Worm (Caenorhabditis elegans): ENCODE measurements around the gene oac-2.

oac-2 gene

DNA sequence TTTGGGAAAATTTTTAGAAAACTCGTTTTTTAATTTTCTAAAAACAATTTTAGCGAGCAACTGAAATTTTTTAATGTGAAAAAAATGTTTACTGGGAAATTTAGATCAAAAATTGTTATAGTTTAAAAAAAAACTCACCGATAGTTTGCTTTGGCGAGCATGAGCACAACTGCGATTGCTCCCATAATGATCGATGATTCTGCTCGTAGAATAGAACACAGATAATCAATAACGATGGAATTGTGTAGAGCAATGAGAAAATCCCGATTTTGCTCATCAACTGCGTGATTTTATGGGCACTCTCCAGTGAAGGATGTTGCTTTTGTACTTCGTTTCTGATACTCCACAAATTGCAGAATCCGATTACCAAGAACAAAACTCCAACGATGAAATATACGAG lies 32.3 kb downstream of the oac-2 start:
- TF ChIP-seq tra-4 (tag; optimal IDR thresholded peaks at IDR 0.05) (no peak), B0310.2 (tag; optimal IDR thresholded peaks at IDR 0.05) (no peak), F13C5.2 (tag; optimal IDR thresholded peaks at IDR 0.05) (no peak), pes-1 (GFP tag; IDR thresholded peaks at IDR 0.05) (no peak), flt-1 (GFP tag; IDR thresholded peaks at IDR 0.05) (no peak), scrt-1 (GFP tag; IDR thresholded peaks at IDR 0.05) (no peak), ceh-13 (GFP tag; optimal IDR thresholded peaks at IDR 0.05) (no peak)

DNA sequence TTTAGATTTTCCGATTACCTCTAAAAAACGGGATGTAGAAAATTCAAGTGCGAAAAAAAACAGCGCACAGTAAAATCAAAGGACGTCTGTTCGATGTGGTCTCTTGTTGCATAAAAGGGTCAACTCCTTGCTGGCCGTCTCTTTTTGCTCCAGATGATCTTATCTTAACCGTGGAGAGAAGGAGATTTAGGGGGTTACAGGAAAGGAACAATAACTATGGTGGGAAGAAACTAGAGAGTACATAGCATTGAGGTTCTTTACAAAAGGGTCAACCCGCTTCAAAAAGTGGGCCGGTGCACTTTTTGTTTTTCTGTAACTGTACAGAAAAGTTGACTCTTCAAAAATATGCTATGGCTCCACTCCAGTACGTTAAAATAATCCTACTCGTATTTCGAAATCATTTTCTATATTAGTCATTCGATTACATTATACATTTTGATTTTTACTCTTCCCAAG lies 43.4 kb downstream of the oac-2 start, which contains the start of the genes T20D4.19 and srj-9:
TSS of gene T20D4.19 (minus strand) at position 101 of the 456 bp plus-strand sequence.
TSS of gene srj-9 (plus strand) at position 406 of the 456 bp plus-strand sequence.
- TF ChIP-seq tbx-37 (GFP tag; conservative IDR thresholded peaks at IDR 0.05) (no peak), ceh-13 (GFP tag; optimal IDR thresholded peaks at IDR 0.05) (no peak), aly-1 (tag; optimal IDR thresholded peaks at IDR 0.05) (no peak), ets-7 (tag; optimal IDR thresholded peaks at IDR 0.05) (no peak), hmg-4 (GFP tag; optimal IDR thresholded peaks at IDR 0.05) (no peak), pes-1 (GFP tag; IDR thresholded peaks at IDR 0.05) (no peak), B0310.2 (tag; optimal IDR thresholded peaks at IDR 0.05) (no peak), tbx-11 (GFP tag; IDR thresholded peaks at IDR 0.05) (no peak), hmbx-1 (tag; optimal IDR thresholded peaks at IDR 0.05) (no peak)

DNA sequence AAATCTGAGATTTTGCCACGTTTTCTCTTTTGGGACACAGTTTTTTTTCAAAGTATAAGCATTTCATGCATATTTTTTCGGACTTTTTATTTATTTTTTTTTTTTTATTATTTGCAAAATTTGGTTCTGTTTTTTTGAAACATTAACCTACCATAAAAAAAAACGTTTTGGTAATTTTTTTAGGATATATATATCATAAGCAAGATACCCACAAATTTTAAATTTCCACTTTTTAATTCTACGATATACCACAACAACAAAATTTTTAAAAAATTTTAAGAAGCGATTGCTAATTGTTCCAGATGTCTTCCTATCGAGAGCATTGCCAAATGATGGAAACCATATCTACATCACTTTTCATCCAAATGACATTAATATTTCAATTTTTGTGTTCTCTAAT lies 46.2 kb downstream of the oac-2 start, which contains the start of gene srab-20:
TSS of gene srab-20 (plus strand) at position 301 of the 400 bp plus-strand sequence.
- TF ChIP-seq tbx-37 (GFP tag; conservative IDR thresholded peaks at IDR 0.05) (no peak), hnd-1 (tag; optimal IDR thresholded peaks at IDR 0.05) (no peak), ceh-36 (tag; optimal IDR thresholded peaks at IDR 0.05) (no peak), aly-1 (tag; optimal IDR thresholded peaks at IDR 0.05) (no peak), F13C5.2 (tag; optimal IDR thresholded peaks at IDR 0.05) (no peak), ama-1 (optimal IDR thresholded peaks at IDR 0.05) (no peak), ets-7 (tag; optimal IDR thresholded peaks at IDR 0.05) (no peak), flt-1 (GFP tag; IDR thresholded peaks at IDR 0.05) (no peak)

DNA sequence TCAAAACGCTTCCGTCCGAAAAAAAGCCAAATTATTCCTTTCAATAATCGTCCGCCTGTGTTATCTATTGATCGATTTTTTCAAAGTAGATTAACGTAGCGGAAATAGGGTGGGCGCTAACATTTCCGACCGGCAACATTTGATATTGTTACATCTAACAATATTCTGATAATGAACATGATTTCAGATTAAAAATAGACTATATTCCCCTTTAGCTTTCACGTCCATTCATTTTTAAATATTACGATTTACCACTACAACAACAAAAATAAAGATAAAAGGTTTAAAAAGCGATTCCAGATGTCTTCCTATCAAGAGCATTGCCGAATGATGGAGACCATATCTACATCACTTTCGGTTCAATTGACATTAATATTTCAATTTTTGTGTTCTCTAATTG lies 48.8 kb downstream of the oac-2 start, which contains the start of gene srab-22:
TSS of gene srab-22 (plus strand) at position 301 of the 400 bp plus-strand sequence.
- TF ChIP-seq scrt-1 (GFP tag; IDR thresholded peaks at IDR 0.05) (no peak), pes-1 (GFP tag; IDR thresholded peaks at IDR 0.05) (no peak), hnd-1 (tag; optimal IDR thresholded peaks at IDR 0.05) (no peak), aly-1 (tag; optimal IDR thresholded peaks at IDR 0.05) (no peak), F13C5.2 (tag; optimal IDR thresholded peaks at IDR 0.05) (no peak), tra-4 (tag; optimal IDR thresholded peaks at IDR 0.05) (no peak), hmg-4 (GFP tag; optimal IDR thresholded peaks at IDR 0.05) (no peak), flt-1 (GFP tag; IDR thresholded peaks at IDR 0.05) (no peak), ceh-13 (GFP tag; optimal IDR thresholded peaks at IDR 0.05) (no peak), ama-1 (optimal IDR thresholded peaks at IDR 0.05) (no peak), ets-7 (tag; optimal IDR thresholded peaks at IDR 0.05) (no peak), ceh-36 (tag; optimal IDR thresholded peaks at IDR 0.05) (no peak), B0310.2 (tag; optimal IDR thresholded peaks at IDR 0.05) (no peak), tbx-37 (GFP tag; conservative IDR thresholded peaks at IDR 0.05) (no peak), sea-1 (GFP tag; conservative IDR thresholded peaks at IDR 0.05) (no peak), tbx-11 (GFP tag; IDR thresholded peaks at IDR 0.05) (no peak)

DNA sequence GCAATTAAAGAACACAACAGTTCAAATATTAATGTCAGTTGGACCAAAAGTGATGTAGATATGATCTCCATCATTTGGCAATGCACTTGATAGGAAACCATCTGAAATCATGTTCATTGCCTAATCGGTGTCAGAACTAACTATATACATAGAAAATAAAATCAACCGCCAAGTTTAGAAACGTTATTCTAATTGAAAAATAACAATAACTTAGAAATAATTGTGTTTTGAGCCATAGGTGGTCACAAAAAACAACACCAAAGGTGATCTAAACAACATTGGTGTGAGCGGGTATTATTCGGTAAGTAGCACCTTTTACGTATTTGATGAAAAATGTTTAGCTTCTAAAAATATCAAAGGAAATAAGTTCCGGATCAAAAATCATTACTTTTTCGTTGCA lies 50.6 kb downstream of the oac-2 start, which contains the start of gene srab-21:
TSS of gene srab-21 (minus strand) at position 101 of the 400 bp plus-strand sequence.
- no peak for TF ChIP-seq tra-4 (tag; optimal IDR thresholded peaks at IDR 0.05)
- no peak for TF ChIP-seq ceh-13 (GFP tag; optimal IDR thresholded peaks at IDR 0.05)
- TF ChIP-seq scrt-1 (GFP tag; IDR thresholded peaks at IDR 0.05), result no peak
- TF ChIP-seq aly-1 (tag; optimal IDR thresholded peaks at IDR 0.05), result no peak
- no peak for TF ChIP-seq B0310.2 (tag; optimal IDR thresholded peaks at IDR 0.05)
- no peak for TF ChIP-seq hnd-1 (tag; optimal IDR thresholded peaks at IDR 0.05)
- TF ChIP-seq pes-1 (GFP tag; IDR thresholded peaks at IDR 0.05), result no peak
- no peak for TF ChIP-seq ama-1 (optimal IDR thresholded peaks at IDR 0.05)
- no peak for TF ChIP-seq hmbx-1 (tag; optimal IDR thresholded peaks at IDR 0.05)
- no peak for TF ChIP-seq tbx-11 (GFP tag; IDR thresholded peaks at IDR 0.05)

Data from whole organism, early embryonic.